Fruit fly (Drosophila melanogaster): Measurements from ENCODE around the gene CG4836.

The CG4836 gene

DNA sequence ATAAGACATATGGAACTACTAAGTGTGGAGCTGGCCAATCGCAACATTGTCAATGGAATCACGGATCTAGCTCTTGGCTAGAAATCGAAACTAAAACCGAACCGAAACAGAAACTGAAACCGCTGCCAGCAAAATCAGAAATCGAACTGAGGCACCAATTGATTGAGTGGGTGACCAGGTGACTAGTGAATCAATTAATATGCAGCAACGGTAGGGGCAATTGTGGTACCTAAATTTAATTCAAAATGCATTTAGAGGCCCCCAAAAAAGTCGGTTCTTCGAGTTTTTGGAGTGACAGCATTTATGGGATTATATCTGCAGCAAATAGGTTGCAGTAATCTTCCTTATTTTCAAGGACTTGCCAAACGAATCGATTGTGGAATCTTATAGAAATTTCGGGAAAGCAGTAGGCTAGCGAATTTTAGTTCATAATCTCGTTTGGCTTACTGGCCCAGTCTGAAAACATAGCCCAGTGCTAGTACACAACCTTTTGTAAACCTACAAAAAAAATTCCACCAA, at the start of gene CG4836, which contains the start of gene CG17190:
CG4836 (plus strand) TSS at position 469 of the 519 bp plus-strand sequence.
CG17190 (minus strand) TSS at position 101 of the 519 bp plus-strand sequence.
- no peak for TF ChIP-seq CG9705 (GFP tag; optimal IDR thresholded peaks at IDR 0.05)
- no peak for TF ChIP-seq HLH106 (tag; optimal IDR thresholded peaks at IDR 0.05)
- TF ChIP-seq ey (GFP tag; optimal IDR thresholded peaks at IDR 0.05) = no peak
- no peak for TF ChIP-seq dsf (GFP tag; optimal IDR thresholded peaks at IDR 0.05; ENCODE audit: borderline replicate concordance)
- TF ChIP-seq pan (optimal IDR thresholded peaks at IDR 0.05) = no peak
- no peak for TF ChIP-seq Jra (GFP tag; optimal IDR thresholded peaks at IDR 0.05)
- TF ChIP-seq tai (GFP tag; optimal IDR thresholded peaks at IDR 0.05) = no peak
- TF ChIP-seq Hnf4 (GFP tag; optimal IDR thresholded peaks at IDR 0.05) = no peak
- TF ChIP-seq sv (GFP tag; optimal IDR thresholded peaks at IDR 0.05) = no peak
- TF ChIP-seq sage (GFP tag; optimal IDR thresholded peaks at IDR 0.05) = no peak
- no peak for TF ChIP-seq Hr78 (GFP tag; optimal IDR thresholded peaks at IDR 0.05)
- TF ChIP-seq CG32264 (GFP tag; optimal IDR thresholded peaks at IDR 0.05) = no peak
- no peak for TF ChIP-seq Myc (optimal IDR thresholded peaks at IDR 0.05)

DNA sequence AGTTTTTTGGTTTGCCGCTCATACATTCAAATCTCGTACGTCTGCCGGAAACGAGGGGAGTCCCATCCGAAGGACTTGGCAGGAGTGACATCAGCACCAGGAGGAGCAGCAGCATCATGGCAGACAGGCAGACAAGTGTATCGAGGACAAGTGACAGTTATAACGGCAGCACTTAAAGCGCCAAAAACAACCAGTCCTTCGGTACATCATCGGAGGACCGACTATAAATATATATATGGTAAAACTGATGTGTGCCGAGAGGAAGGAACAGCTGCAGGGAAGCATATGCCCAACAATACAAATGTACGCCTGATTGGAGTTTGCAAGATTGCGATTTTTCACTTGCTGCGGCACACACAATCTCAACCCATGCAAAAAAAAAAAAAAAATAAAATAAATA, 45.0 kb upstream of the CG4836 start:
- TF ChIP-seq Myc (optimal IDR thresholded peaks at IDR 0.05) (no peak), rgr (GFP tag; optimal IDR thresholded peaks at IDR 0.05) (no peak), Hr83 (GFP tag; optimal IDR thresholded peaks at IDR 0.05; ENCODE audit: poor library complexity, severe bottlenecking) (no peak), ey (GFP tag; optimal IDR thresholded peaks at IDR 0.05) (no peak), OdsH (GFP tag; optimal IDR thresholded peaks at IDR 0.05) (no peak), br (GFP tag; optimal IDR thresholded peaks at IDR 0.05) (no peak), tai (GFP tag; optimal IDR thresholded peaks at IDR 0.05) (no peak), fru (GFP tag; optimal IDR thresholded peaks at IDR 0.05) (no peak), CrebA (GFP tag; optimal IDR thresholded peaks at IDR 0.05; ENCODE audit: borderline replicate concordance) (no peak), CG32264 (GFP tag; optimal IDR thresholded peaks at IDR 0.05) (no peak)

DNA sequence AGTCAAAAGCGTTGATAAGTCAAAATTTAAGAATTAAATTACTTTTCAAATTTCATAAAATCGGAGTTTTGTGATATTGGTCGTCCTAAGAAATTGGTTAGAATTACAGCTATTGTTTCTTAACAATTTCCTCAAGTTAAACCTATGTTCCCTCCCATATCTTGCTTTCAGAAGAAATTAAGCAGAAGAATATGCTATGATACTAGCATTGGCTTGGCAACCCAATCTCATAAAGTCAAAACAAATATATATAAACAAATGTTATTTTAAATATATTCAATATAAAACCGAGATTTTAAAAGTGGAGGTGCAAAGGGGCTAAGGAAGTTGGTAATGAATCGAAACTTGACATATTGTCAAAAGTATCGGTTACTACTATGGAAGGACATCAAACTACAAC, 41.1 kb upstream of the CG4836 start, which contains the start of gene CG31213:
CG31213 (plus strand) TSS at position 301 of the 400 bp plus-strand sequence.
- TF ChIP-seq Abd-B (GFP tag; optimal IDR thresholded peaks at IDR 0.05) (no peak), h (GFP tag; optimal IDR thresholded peaks at IDR 0.05) (no peak), Hnf4 (GFP tag; optimal IDR thresholded peaks at IDR 0.05) (no peak), Rel (GFP tag; optimal IDR thresholded peaks at IDR 0.05) (no peak), Rel (tag; optimal IDR thresholded peaks at IDR 0.05) (no peak), Mio (GFP tag; optimal IDR thresholded peaks at IDR 0.05) (no peak), rgr (GFP tag; optimal IDR thresholded peaks at IDR 0.05) (no peak), Dfd (GFP tag; optimal IDR thresholded peaks at IDR 0.05) (no peak), foxo (GFP tag; optimal IDR thresholded peaks at IDR 0.05) (no peak), Jra (GFP tag; optimal IDR thresholded peaks at IDR 0.05) (no peak), CG9705 (GFP tag; optimal IDR thresholded peaks at IDR 0.05) (no peak), dmrt93B (GFP tag; optimal IDR thresholded peaks at IDR 0.05) (no peak), fru (GFP tag; optimal IDR thresholded peaks at IDR 0.05) (no peak), pan (optimal IDR thresholded peaks at IDR 0.05) (no peak), Vsx2 (GFP tag; optimal IDR thresholded peaks at IDR 0.05; ENCODE audit: partially characterized antibody) (no peak), woc (GFP tag; optimal IDR thresholded peaks at IDR 0.05) (no peak), HLH106 (tag; optimal IDR thresholded peaks at IDR 0.05) (no peak), Hr83 (GFP tag; optimal IDR thresholded peaks at IDR 0.05; ENCODE audit: poor library complexity, severe bottlenecking) (no peak)

DNA sequence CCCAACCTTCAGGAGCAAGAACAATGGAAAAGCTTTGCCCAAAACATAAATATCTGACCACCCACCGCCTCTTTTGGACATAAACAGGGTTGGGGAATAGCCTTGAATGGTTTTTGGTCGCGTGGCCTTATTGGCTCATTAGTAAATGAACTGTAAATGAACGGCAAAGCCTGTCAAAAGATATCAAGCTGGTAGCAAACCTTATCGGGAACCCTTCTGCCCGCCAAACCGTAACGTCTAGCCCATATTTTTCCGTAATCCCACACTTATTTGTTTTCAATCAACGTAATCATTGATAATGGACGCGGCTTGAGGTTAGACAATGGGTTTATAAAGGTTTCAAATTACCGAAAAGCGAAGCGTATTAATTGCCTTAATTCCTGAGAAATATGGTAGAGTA, 28.3 kb upstream of the CG4836 start:
- TF ChIP-seq ey (GFP tag; optimal IDR thresholded peaks at IDR 0.05) = no peak
- no peak for TF ChIP-seq Jra (GFP tag; optimal IDR thresholded peaks at IDR 0.05)
- TF ChIP-seq dl (GFP tag; optimal IDR thresholded peaks at IDR 0.05; ENCODE audit: insufficient read depth in 1 of 2, partially characterized antibody in 2 of 2) = no peak
- TF ChIP-seq sage (GFP tag; optimal IDR thresholded peaks at IDR 0.05) = no peak
- TF ChIP-seq sv (GFP tag; optimal IDR thresholded peaks at IDR 0.05) = no peak
- TF ChIP-seq tai (GFP tag; optimal IDR thresholded peaks at IDR 0.05) = no peak
- TF ChIP-seq Hnf4 (GFP tag; optimal IDR thresholded peaks at IDR 0.05) = no peak
- TF ChIP-seq OdsH (GFP tag; optimal IDR thresholded peaks at IDR 0.05) = no peak
- TF ChIP-seq brk (GFP tag; optimal IDR thresholded peaks at IDR 0.05) = no peak
- TF ChIP-seq CG32264 (GFP tag; optimal IDR thresholded peaks at IDR 0.05) = no peak
- no peak for TF ChIP-seq rgr (GFP tag; optimal IDR thresholded peaks at IDR 0.05)
- no peak for TF ChIP-seq dsf (GFP tag; optimal IDR thresholded peaks at IDR 0.05; ENCODE audit: borderline replicate concordance)
- no peak for TF ChIP-seq pan (optimal IDR thresholded peaks at IDR 0.05)
- no peak for TF ChIP-seq psq (GFP tag; optimal IDR thresholded peaks at IDR 0.05)

All from whole organism, wandering third instar larva.